Worm (Caenorhabditis elegans) whole organism, late embryonic: ENCODE results near the gene gnrr-5.

Source experiments
- C08G9.2 ChIP-seq: sonication (generic microtip); optimal IDR thresholded peaks from 2 replicates; lab custom pipeline; 2016; ENCODE audit warnings: mild to moderate bottlenecking, missing genetic modification characterization, moderate library complexity, missing compliant biosample characterization
- F13H6.1 ChIP-seq: sonication (generic microtip); optimal IDR thresholded peaks from 2 replicates; lab custom pipeline; 2016; ENCODE audit warnings: missing genetic modification characterization, missing compliant biosample characterization
- T23F11.4 ChIP-seq: fragments of 200-800 bp; sonication (Bioruptor generic); optimal IDR thresholded peaks from 2 replicates; lab custom pipeline; 2018; ENCODE audit warnings: mild to moderate bottlenecking, missing genetic modification characterization, missing compliant biosample characterization
- Y22D7AL.16 ChIP-seq: sonication (generic microtip); optimal IDR thresholded peaks from 2 replicates; lab custom pipeline; 2016; ENCODE audit warnings: missing genetic modification characterization, missing compliant biosample characterization
- ceh-31 ChIP-seq: sonication (generic microtip); optimal IDR thresholded peaks from 2 replicates; lab custom pipeline; 2016; ENCODE audit warnings: missing genetic modification characterization, missing compliant biosample characterization
- hlh-30 ChIP-seq: sonication (generic microtip); optimal IDR thresholded peaks from 2 replicates; lab custom pipeline; 2017; ENCODE audit warnings: antibody characterized with exemption, missing genetic modification characterization, missing compliant biosample characterization; ENCODE audit not compliant: insufficient read depth
- nfya-1 ChIP-seq: sonication (generic microtip); optimal IDR thresholded peaks from 2 replicates; lab custom pipeline; 2017; ENCODE audit warnings: missing genetic modification characterization, mild to moderate bottlenecking, missing compliant biosample characterization, antibody characterized with exemption, moderate library complexity

Gene gnrr-5

DNA sequence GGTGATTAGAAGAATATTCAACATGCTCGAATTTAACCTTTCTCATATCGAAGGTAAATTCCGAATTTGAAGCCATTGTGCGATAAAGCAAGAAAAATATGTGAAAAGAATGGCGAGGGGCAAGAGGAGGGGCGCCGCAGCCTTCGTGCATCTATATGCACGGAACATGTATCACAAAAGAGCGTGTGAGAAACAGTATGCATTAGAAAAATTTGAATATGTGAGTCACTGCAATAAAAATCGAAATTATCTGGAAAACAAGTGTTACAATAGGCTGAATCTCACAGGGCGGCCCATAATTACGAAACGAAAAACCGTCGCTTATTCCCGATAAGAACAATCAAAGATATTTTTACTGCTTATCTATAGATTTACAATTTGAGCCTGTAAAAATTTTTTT, 52.7 kb downstream of the gnrr-5 start, which contains the start of gene F13A2.5:
Gene F13A2.5, minus strand, starts transcription at position 101 of the 400 bp plus-strand sequence.
- TF ChIP-seq ceh-31 (tag; lab: Kevin White, UChicago) (no peak), nfya-1 (tag; lab: Kevin White, UChicago) (no peak), C08G9.2 (no peak), F13H6.1 (tag; lab: Kevin White, UChicago) (no peak), T23F11.4 (GFP tag; lab: Kevin White, UChicago) (no peak), Y22D7AL.16 (tag; lab: Kevin White, UChicago) (no peak), hlh-30 (no peak)
